Worm (Caenorhabditis elegans) whole organism, L3 larva: ENCODE results near the gene nft-1.

Experiments
- R02D3.7 ChIP-seq: fragments of 150-350 bp; optimal IDR thresholded peaks from 2 replicates; lab custom pipeline; 2014; ENCODE audit warnings: missing biosample characterization, missing genetic modification characterization
- ZK546.5 ChIP-seq: sonication (generic microtip); optimal IDR thresholded peaks from 2 replicates; lab custom pipeline; 2017; ENCODE audit warnings: missing biosample characterization, missing genetic modification characterization
- aly-2 ChIP-seq: fragments of 150-350 bp; optimal IDR thresholded peaks from 2 replicates; lab custom pipeline; 2014; ENCODE audit warnings: missing biosample characterization, missing genetic modification characterization
- ama-1 ChIP-seq: fragments of 150-350 bp; optimal IDR thresholded peaks from 2 replicates; lab custom pipeline; 2018
- ceh-28 ChIP-seq: fragments of 150-350 bp; optimal IDR thresholded peaks from 2 replicates; lab custom pipeline; 2014; ENCODE audit warnings: missing biosample characterization, missing genetic modification reagents, missing genetic modification characterization
- ceh-9 ChIP-seq: sonication (generic microtip); optimal IDR thresholded peaks from 2 replicates; lab custom pipeline; 2018; ENCODE audit warnings: missing biosample characterization, missing genetic modification characterization
- egl-5 ChIP-seq: fragments of 150-350 bp; optimal IDR thresholded peaks from 2 replicates; lab custom pipeline; 2017; ENCODE audit warnings: missing biosample characterization, missing genetic modification reagents, missing genetic modification characterization, inconsistent platforms
- elt-1 ChIP-seq: fragments of 150-350 bp; optimal IDR thresholded peaks from 2 replicates; lab custom pipeline; 2014; ENCODE audit warnings: missing biosample characterization, missing genetic modification characterization
- elt-2 ChIP-seq: sonication (generic microtip); optimal IDR thresholded peaks from 2 replicates; lab custom pipeline; 2016; ENCODE audit warnings: missing genetic modification reagents, mild to moderate bottlenecking, missing genetic modification characterization, missing compliant biosample characterization
- eor-1 ChIP-seq, 2 experiments: fragments of 150-350 bp; optimal IDR thresholded peaks; 2 replicates each; lab custom pipeline; 2014 to 2018; ENCODE audit warnings: missing biosample characterization in 2 of 2, missing genetic modification characterization in 2 of 2
- fkh-10 ChIP-seq: sonication (generic microtip); optimal IDR thresholded peaks from 2 replicates; lab custom pipeline; 2017; ENCODE audit warnings: missing biosample characterization, missing genetic modification reagents, missing genetic modification characterization
- fos-1 ChIP-seq: fragments of 150-350 bp; optimal IDR thresholded peaks from 2 replicates; lab custom pipeline; 2014; ENCODE audit warnings: missing biosample characterization, missing genetic modification characterization
- hmg-11 ChIP-seq: sonication (generic microtip); optimal IDR thresholded peaks from 2 replicates; lab custom pipeline; 2016; ENCODE audit warnings: missing genetic modification characterization, missing compliant biosample characterization
- lin-15B ChIP-seq: fragments of 150-350 bp; optimal IDR thresholded peaks from 2 replicates; lab custom pipeline; 2014; ENCODE audit warnings: missing biosample characterization, missing genetic modification characterization
- lin-39 ChIP-seq: fragments of 150-350 bp; optimal IDR thresholded peaks from 2 replicates; lab custom pipeline; 2018; ENCODE audit warnings: missing biosample characterization, missing genetic modification reagents, missing genetic modification characterization
- lsy-12 ChIP-seq: sonication (generic microtip); optimal IDR thresholded peaks from 2 replicates; lab custom pipeline; 2016; ENCODE audit warnings: mild to moderate bottlenecking, missing genetic modification characterization, missing compliant biosample characterization
- mdl-1 ChIP-seq: fragments of 150-350 bp; optimal IDR thresholded peaks from 2 replicates; lab custom pipeline; 2014; ENCODE audit warnings: missing biosample characterization, missing genetic modification characterization
- mml-1 ChIP-seq: fragments of 150-350 bp; sonication (generic microtip); optimal IDR thresholded peaks from 3 replicates; lab custom pipeline; 2014; ENCODE audit warnings: missing biosample characterization, missing genetic modification characterization
- nfya-1 ChIP-seq: sonication (generic microtip); optimal IDR thresholded peaks from 2 replicates; lab custom pipeline; 2017; ENCODE audit warnings: missing genetic modification characterization, mild to moderate bottlenecking, missing compliant biosample characterization, antibody characterized with exemption, moderate library complexity; ENCODE audit not compliant: insufficient read depth
- nhr-11 ChIP-seq: fragments of 150-350 bp; optimal IDR thresholded peaks from 2 replicates; lab custom pipeline; 2014; ENCODE audit warnings: missing biosample characterization, missing genetic modification characterization
- nhr-12 ChIP-seq: fragments of 150-350 bp; optimal IDR thresholded peaks from 2 replicates; lab custom pipeline; 2014; ENCODE audit warnings: missing biosample characterization, missing genetic modification characterization
- nhr-23 ChIP-seq: fragments of 150-350 bp; optimal IDR thresholded peaks from 2 replicates; lab custom pipeline; 2014; ENCODE audit warnings: missing biosample characterization, missing genetic modification reagents, missing genetic modification characterization
- nhr-237 ChIP-seq: fragments of 150-350 bp; optimal IDR thresholded peaks from 2 replicates; lab custom pipeline; 2014; ENCODE audit warnings: missing biosample characterization, missing genetic modification characterization
- nhr-25 ChIP-seq: sonication (generic microtip); optimal IDR thresholded peaks from 2 replicates; lab custom pipeline; 2017; ENCODE audit warnings: missing biosample characterization, missing genetic modification characterization
- nhr-28 ChIP-seq: fragments of 150-350 bp; optimal IDR thresholded peaks from 2 replicates; lab custom pipeline; 2014; ENCODE audit warnings: missing biosample characterization, missing genetic modification characterization
- nhr-43 ChIP-seq: sonication (generic microtip); optimal IDR thresholded peaks from 2 replicates; lab custom pipeline; 2016; ENCODE audit warnings: mild to moderate bottlenecking, missing genetic modification characterization, missing compliant biosample characterization; ENCODE audit not compliant: poor library complexity, severe bottlenecking
- nhr-67 ChIP-seq: fragments of 150-350 bp; optimal IDR thresholded peaks from 2 replicates; lab custom pipeline; 2014; ENCODE audit warnings: missing biosample characterization, missing genetic modification characterization
- nhr-76 ChIP-seq: fragments of 150-350 bp; sonication (generic microtip); optimal IDR thresholded peaks from 5 replicates; lab custom pipeline; 2014; ENCODE audit warnings: missing biosample characterization, missing genetic modification characterization
- nhr-77 ChIP-seq: fragments of 150-350 bp; optimal IDR thresholded peaks from 2 replicates; lab custom pipeline; 2014; ENCODE audit warnings: missing biosample characterization, missing genetic modification characterization
- pqm-1 ChIP-seq: fragments of 150-350 bp; optimal IDR thresholded peaks from 2 replicates; lab custom pipeline; 2017; ENCODE audit warnings: missing biosample characterization, missing genetic modification characterization, inconsistent platforms
- sea-2 ChIP-seq: fragments of 150-350 bp; sonication (generic microtip); optimal IDR thresholded peaks from 4 replicates; lab custom pipeline; 2014; ENCODE audit warnings: missing biosample characterization, missing genetic modification reagents, missing genetic modification characterization
- tbx-2 ChIP-seq: sonication (generic microtip); optimal IDR thresholded peaks from 2 replicates; lab custom pipeline; 2016; ENCODE audit warnings: mild to moderate bottlenecking, missing genetic modification characterization, missing compliant biosample characterization
- unc-39 ChIP-seq: sonication (generic microtip); optimal IDR thresholded peaks from 4 replicates; lab custom pipeline; 2017; ENCODE audit warnings: missing biosample characterization, missing genetic modification characterization
- unc-62 ChIP-seq: fragments of 150-350 bp; sonication (generic microtip); optimal IDR thresholded peaks from 4 replicates; lab custom pipeline; 2014; ENCODE audit warnings: missing biosample characterization, missing genetic modification reagents, missing genetic modification characterization
- zag-1 ChIP-seq: fragments of 150-350 bp; optimal IDR thresholded peaks from 2 replicates; lab custom pipeline; 2014; ENCODE audit warnings: missing biosample characterization, missing genetic modification characterization
- ztf-11 ChIP-seq: fragments of 150-350 bp; optimal IDR thresholded peaks from 2 replicates; lab custom pipeline; 2014; ENCODE audit warnings: missing biosample characterization, missing genetic modification characterization
- ztf-4 ChIP-seq: fragments of 150-350 bp; optimal IDR thresholded peaks from 2 replicates; lab custom pipeline; 2014; ENCODE audit warnings: missing biosample characterization, missing genetic modification characterization

Gene nft-1

ce11 chrIII:11902782-11903181, 20.9 kb upstream of the nft-1 start:
- TF ChIP-seq eor-1 (tag; optimal IDR thresholded peaks at IDR 0.05; lab: Kevin White, UChicago) (no peak), ceh-28 (tag; lab: Kevin White, UChicago) (no peak), nhr-12 (tag; lab: Kevin White, UChicago) (no peak), egl-5 (tag; lab: Kevin White, UChicago) (no peak), ceh-9 (tag; lab: Kevin White, UChicago) (no peak), sea-2 (GFP tag; lab: Kevin White, UChicago) (no peak), fkh-10 (GFP tag; lab: Kevin White, UChicago) (no peak)

- TF ChIP-seq R02D3.7, result no peak
- no peak for TF ChIP-seq egl-5 (tag; lab: Kevin White, UChicago)
- no peak for TF ChIP-seq ztf-11 (tag; lab: Kevin White, UChicago)
- TF ChIP-seq nhr-25 (tag; lab: Kevin White, UChicago), result no peak
- TF ChIP-seq nhr-23 (tag; lab: Kevin White, UChicago), result no peak
- no peak for TF ChIP-seq unc-62 (GFP tag; lab: Kevin White, UChicago)
- TF ChIP-seq tbx-2 (tag; lab: Kevin White, UChicago), result no peak
- TF ChIP-seq sea-2 (GFP tag; lab: Kevin White, UChicago), result no peak
- no peak for TF ChIP-seq elt-1 (tag; lab: Kevin White, UChicago)
- no peak for TF ChIP-seq fkh-10 (GFP tag; lab: Kevin White, UChicago)
- TF ChIP-seq ztf-4, result no peak
- TF ChIP-seq lin-15B (tag; lab: Kevin White, UChicago), result no peak
- TF ChIP-seq nhr-77 (tag; lab: Kevin White, UChicago), result no peak
- no peak for TF ChIP-seq zag-1 (tag; lab: Kevin White, UChicago)
These were observed 16.5 kb upstream of the nft-1 start, which contains the start of gene sdz-33 for ce11 chrIII:11907177-11907576. Gene sdz-33 (plus strand): TSS chrIII:11907477.

ce11 chrIII:11908660-11909059, 15.0 kb upstream of the nft-1 start, which contains the start of gene fbxb-24:
Gene fbxb-24 (plus strand): TSS chrIII:11908960.
- no peak for TF ChIP-seq nhr-12 (tag; lab: Kevin White, UChicago)
- TF ChIP-seq nhr-76 (tag; lab: Kevin White, UChicago), result no peak
- TF ChIP-seq eor-1 (tag; optimal IDR thresholded peaks at IDR 0.05; lab: Kevin White, UChicago), result no peak
- TF ChIP-seq nhr-43, result no peak
- no peak for TF ChIP-seq unc-62 (GFP tag; lab: Kevin White, UChicago)
- TF ChIP-seq mml-1 (tag; lab: Kevin White, UChicago), result no peak
- no peak for TF ChIP-seq aly-2 (tag; lab: Kevin White, UChicago)
- TF ChIP-seq sea-2 (GFP tag; lab: Kevin White, UChicago), result no peak
- TF ChIP-seq zag-1 (tag; lab: Kevin White, UChicago), result no peak
- TF ChIP-seq fos-1 (tag; lab: Kevin White, UChicago), result no peak
- no peak for TF ChIP-seq elt-2
- no peak for TF ChIP-seq lsy-12
- TF ChIP-seq pqm-1 (tag; lab: Kevin White, UChicago), result no peak
- no peak for TF ChIP-seq ama-1 (lab: Kevin White, UChicago)
- no peak for TF ChIP-seq mdl-1
- TF ChIP-seq nfya-1 (tag; lab: Kevin White, UChicago), result no peak
- TF ChIP-seq nhr-28 (tag; lab: Kevin White, UChicago), result no peak
- TF ChIP-seq, all 47 proteins: peak for 0

ce11 chrIII:11909778-11910177, 13.9 kb upstream of the nft-1 start, which contains the start of gene faah-4:
Gene faah-4 (minus strand): TSS chrIII:11909878.
- TF ChIP-seq nhr-25 (tag; lab: Kevin White, UChicago), result no peak
- TF ChIP-seq sea-2 (GFP tag; lab: Kevin White, UChicago), result no peak
- no peak for TF ChIP-seq unc-39 (tag; lab: Kevin White, UChicago)
- TF ChIP-seq ZK546.5 (tag; lab: Kevin White, UChicago), result no peak
- TF ChIP-seq nhr-11 (tag; lab: Kevin White, UChicago), result no peak
- no peak for TF ChIP-seq ztf-11 (tag; lab: Kevin White, UChicago)
- no peak for TF ChIP-seq ama-1 (lab: Kevin White, UChicago)
- TF ChIP-seq hmg-11 (tag; lab: Kevin White, UChicago), result no peak
- TF ChIP-seq lin-39 (tag; lab: Kevin White, UChicago), result no peak
- TF ChIP-seq nhr-67 (tag; lab: Kevin White, UChicago), result no peak
- TF ChIP-seq egl-5 (tag; lab: Kevin White, UChicago), result no peak
- TF ChIP-seq nhr-77 (tag; lab: Kevin White, UChicago), result no peak
- no peak for TF ChIP-seq nhr-237 (tag; lab: Kevin White, UChicago)
- no peak for TF ChIP-seq nhr-28 (tag; lab: Kevin White, UChicago)
